Worm (Caenorhabditis elegans) whole organism, L1 larva: ENCODE data around the gene ZK185.4.
A peak's percentile ranks its signal among the peaks of the same experiment; 100 is the strongest.

ENCODE experiments used
- C34B4.2 ChIP-seq: sonication (generic microtip); optimal IDR thresholded peaks from 2 replicates; lab custom pipeline; 2017; ENCODE audit warnings: mild to moderate bottlenecking, missing genetic modification characterization, missing compliant biosample characterization
- F16B12.6 ChIP-seq: fragments of 150-350 bp; optimal IDR thresholded peaks from 2 replicates; lab custom pipeline; 2014; ENCODE audit warnings: missing biosample characterization, missing genetic modification characterization
- alr-1 ChIP-seq: fragments of 200-800 bp; sonication (Bioruptor generic); optimal IDR thresholded peaks from 2 replicates; lab custom pipeline; 2018; ENCODE audit warnings: borderline replicate concordance, mild to moderate bottlenecking, missing genetic modification characterization, missing compliant biosample characterization
- ama-1 ChIP-seq: fragments of 150-350 bp; optimal IDR thresholded peaks from 2 replicates; lab custom pipeline; 2014
- blmp-1 ChIP-seq: fragments of 150-350 bp; optimal IDR thresholded peaks from 2 replicates; lab custom pipeline; 2014; ENCODE audit warnings: missing biosample characterization, missing genetic modification characterization
- ceh-63 ChIP-seq: fragments of 200-800 bp; sonication (Bioruptor generic); optimal IDR thresholded peaks from 2 replicates; lab custom pipeline; 2018; ENCODE audit warnings: mild to moderate bottlenecking, missing genetic modification characterization, missing compliant biosample characterization
- ceh-8 ChIP-seq: fragments of 200-800 bp; sonication (Bioruptor generic); optimal IDR thresholded peaks from 2 replicates; lab custom pipeline; 2018; ENCODE audit warnings: mild to moderate bottlenecking, missing genetic modification characterization, moderate library complexity, missing compliant biosample characterization
- ceh-82 ChIP-seq, 3 experiments: fragments of 150-350 bp in 1 of 3; sonication (generic microtip) in 2 of 3; optimal IDR thresholded peaks; 2 replicates each; lab custom pipeline; 2014 to 2017; ENCODE audit warnings: missing biosample characterization in 3 of 3, missing genetic modification characterization in 3 of 3
- ceh-90 ChIP-seq: sonication (generic microtip); optimal IDR thresholded peaks from 2 replicates; lab custom pipeline; 2016; ENCODE audit warnings: missing genetic modification characterization, missing compliant biosample characterization
- dpl-1 ChIP-seq, 3 experiments: fragments of 150-350 bp in 2 of 3; sonication (generic microtip) in 1 of 3; optimal IDR thresholded peaks; 2 replicates each; lab custom pipeline; 2014 to 2017; ENCODE audit warnings: missing biosample characterization in 3 of 3, missing genetic modification characterization in 3 of 3, missing genetic modification reagents in 3 of 3
- dsc-1 ChIP-seq: sonication (generic microtip); optimal IDR thresholded peaks from 2 replicates; lab custom pipeline; 2016; ENCODE audit warnings: mild to moderate bottlenecking, missing genetic modification characterization, missing compliant biosample characterization
- efl-1 ChIP-seq, 4 experiments: fragments of 150-350 bp; optimal IDR thresholded peaks in 3 of 4; peaks in 1 of 4; 1 replicate in 1 of 4; 2 replicates in 3 of 4; lab custom pipeline; 2014; ENCODE audit warnings: missing biosample characterization in 2 of 4, missing genetic modification characterization in 2 of 4, missing genetic modification reagents in 2 of 4
- egl-13 ChIP-seq: sonication (generic microtip); optimal IDR thresholded peaks from 2 replicates; lab custom pipeline; 2016; ENCODE audit warnings: missing genotype, missing genetic modification reagents, missing genetic modification characterization, missing compliant biosample characterization
- egl-27 ChIP-seq, 2 experiments: fragments of 150-350 bp in 1 of 2; sonication (generic microtip); optimal IDR thresholded peaks; 3 replicates each; lab custom pipeline; 2017 to 2018; ENCODE audit warnings: missing biosample characterization in 2 of 2, missing genetic modification characterization in 2 of 2, missing genetic modification reagents in 2 of 2
- ets-5 ChIP-seq: fragments of 200-800 bp; sonication (Bioruptor generic); IDR thresholded peaks from 2 replicates; pipeline ENCODE4 v1.3.6; 2022; ENCODE audit warnings: missing genetic modification characterization, missing compliant biosample characterization
- fkh-8 ChIP-seq: sonication (generic microtip); optimal IDR thresholded peaks from 2 replicates; lab custom pipeline; 2016; ENCODE audit warnings: mild to moderate bottlenecking, missing genetic modification characterization, missing compliant biosample characterization
- fos-1 ChIP-seq: fragments of 150-350 bp; optimal IDR thresholded peaks from 2 replicates; lab custom pipeline; 2014; ENCODE audit warnings: missing biosample characterization, missing genetic modification characterization
- irx-1 ChIP-seq: sonication (generic microtip); optimal IDR thresholded peaks from 2 replicates; lab custom pipeline; 2016; ENCODE audit warnings: missing genetic modification characterization, missing compliant biosample characterization
- lin-13 ChIP-seq: fragments of 150-350 bp; optimal IDR thresholded peaks from 2 replicates; lab custom pipeline; 2014; ENCODE audit warnings: missing biosample characterization, missing genetic modification reagents, missing genetic modification characterization
- lin-14 ChIP-seq: fragments of 200-800 bp; sonication (Bioruptor generic); optimal IDR thresholded peaks from 2 replicates; lab custom pipeline; 2018; ENCODE audit warnings: mild to moderate bottlenecking, missing genetic modification characterization, moderate library complexity, missing compliant biosample characterization
- lir-3 ChIP-seq: sonication (generic microtip); optimal IDR thresholded peaks from 2 replicates; lab custom pipeline; 2016; ENCODE audit warnings: mild to moderate bottlenecking, missing genetic modification characterization, moderate library complexity, missing compliant biosample characterization; ENCODE audit not compliant: poor library complexity
- lsy-2 ChIP-seq, 2 experiments: fragments of 150-350 bp; optimal IDR thresholded peaks; 2 replicates each; lab custom pipeline; 2014; ENCODE audit warnings: missing biosample characterization in 2 of 2, missing genetic modification characterization in 2 of 2
- mdl-1 ChIP-seq, 2 experiments: fragments of 150-350 bp; optimal IDR thresholded peaks; 2 replicates each; lab custom pipeline; 2014 to 2017; ENCODE audit warnings: missing biosample characterization in 2 of 2, missing genetic modification characterization in 2 of 2, inconsistent platforms in 1 of 2
- nhr-12 ChIP-seq: sonication (generic microtip); optimal IDR thresholded peaks from 2 replicates; lab custom pipeline; 2017; ENCODE audit warnings: missing biosample characterization, missing genetic modification characterization
- nhr-19 ChIP-seq: fragments of 200-800 bp; sonication (Bioruptor generic); conservative IDR thresholded peaks from 2 replicates; pipeline ENCODE4 v1.3.6; 2022; ENCODE audit warnings: missing genetic modification characterization, missing compliant biosample characterization
- nhr-237 ChIP-seq: fragments of 150-350 bp; optimal IDR thresholded peaks from 2 replicates; lab custom pipeline; 2014; ENCODE audit warnings: missing biosample characterization, missing genetic modification characterization
- nhr-28 ChIP-seq: fragments of 150-350 bp; optimal IDR thresholded peaks from 2 replicates; lab custom pipeline; 2014; ENCODE audit warnings: missing biosample characterization, missing genetic modification characterization
- nhr-47 ChIP-seq: sonication (generic microtip); optimal IDR thresholded peaks from 2 replicates; lab custom pipeline; 2016; ENCODE audit warnings: mild to moderate bottlenecking, missing genetic modification characterization, moderate library complexity, missing compliant biosample characterization
- nhr-71 ChIP-seq: sonication (generic microtip); optimal IDR thresholded peaks from 2 replicates; lab custom pipeline; 2016; ENCODE audit warnings: mild to moderate bottlenecking, missing genetic modification characterization, moderate library complexity, missing compliant biosample characterization
- nhr-77 ChIP-seq: fragments of 150-350 bp; optimal IDR thresholded peaks from 2 replicates; lab custom pipeline; 2014; ENCODE audit warnings: missing biosample characterization, missing genetic modification characterization
- nhr-90 ChIP-seq: sonication (generic microtip); optimal IDR thresholded peaks from 2 replicates; lab custom pipeline; 2016; ENCODE audit warnings: mild to moderate bottlenecking, missing genetic modification characterization, missing compliant biosample characterization; ENCODE audit not compliant: poor library complexity
- pqm-1 ChIP-seq: sonication (generic microtip); optimal IDR thresholded peaks from 3 replicates; lab custom pipeline; 2017; ENCODE audit warnings: missing biosample characterization, missing genetic modification characterization
- skn-1 ChIP-seq: fragments of 150-350 bp; optimal IDR thresholded peaks from 2 replicates; lab custom pipeline; 2014; ENCODE audit warnings: missing biosample characterization, missing genetic modification characterization
- snpc-4 ChIP-seq: fragments of 150-350 bp; optimal IDR thresholded peaks from 2 replicates; lab custom pipeline; 2014; ENCODE audit warnings: missing biosample characterization, missing genetic modification characterization
- snu-23 ChIP-seq: sonication (generic microtip); optimal IDR thresholded peaks from 2 replicates; lab custom pipeline; 2016; ENCODE audit warnings: missing genetic modification characterization, missing compliant biosample characterization
- sox-4 ChIP-seq: sonication (generic microtip); optimal IDR thresholded peaks from 2 replicates; lab custom pipeline; 2016; ENCODE audit warnings: missing genetic modification characterization, missing compliant biosample characterization
- sptf-1 ChIP-seq: fragments of 150-350 bp; optimal IDR thresholded peaks from 2 replicates; lab custom pipeline; 2014; ENCODE audit warnings: missing biosample characterization, missing genetic modification characterization
- sup-37 ChIP-seq: fragments of 200-800 bp; sonication (Bioruptor generic); optimal IDR thresholded peaks from 2 replicates; lab custom pipeline; 2018; ENCODE audit warnings: mild to moderate bottlenecking, missing genetic modification characterization, missing compliant biosample characterization
- swsn-7 ChIP-seq: sonication (generic microtip); optimal IDR thresholded peaks from 2 replicates; lab custom pipeline; 2016; ENCODE audit warnings: missing genetic modification characterization, missing compliant biosample characterization
- tbx-2 ChIP-seq: sonication (generic microtip); optimal IDR thresholded peaks from 2 replicates; lab custom pipeline; 2016; ENCODE audit warnings: missing genetic modification characterization, missing compliant biosample characterization
- unc-130 ChIP-seq: fragments of 150-350 bp; optimal IDR thresholded peaks from 2 replicates; lab custom pipeline; 2017; ENCODE audit warnings: missing biosample characterization, missing genetic modification characterization, inconsistent platforms
- unc-98 ChIP-seq: fragments of 200-800 bp; sonication (Bioruptor generic); IDR thresholded peaks from 2 replicates; pipeline ENCODE4 v1.3.6; 2022; ENCODE audit warnings: missing genetic modification characterization, missing compliant biosample characterization
- ztf-11 ChIP-seq, 2 experiments: sonication (generic microtip); optimal IDR thresholded peaks; 2 replicates each; lab custom pipeline; 2016 to 2017; ENCODE audit warnings: missing genetic modification characterization in 2 of 2, missing biosample characterization in 1 of 2, missing compliant biosample characterization in 1 of 2
- ztf-4 ChIP-seq: fragments of 150-350 bp; optimal IDR thresholded peaks from 2 replicates; lab custom pipeline; 2014; ENCODE audit warnings: missing biosample characterization, missing genetic modification characterization

The ZK185.4 gene

DNA sequence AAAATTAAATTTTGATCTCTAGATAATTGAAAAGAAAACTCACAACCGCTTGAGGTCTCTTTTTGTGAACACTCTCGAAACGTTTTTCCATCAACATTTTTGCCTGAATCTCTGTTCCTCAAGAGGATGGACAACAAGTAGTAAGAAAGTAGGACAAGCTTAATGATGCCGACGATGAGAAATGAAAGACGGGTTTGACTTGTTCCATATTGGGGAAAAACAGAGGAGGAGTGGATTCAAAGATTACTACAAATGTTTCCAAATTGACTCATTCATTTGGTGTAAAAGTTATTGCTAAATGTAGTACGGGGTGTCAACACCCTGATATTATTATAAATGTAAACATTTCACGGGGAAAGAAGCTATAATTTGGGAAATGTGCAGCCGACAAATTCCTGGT, at the start of gene ZK185.4:
TSS of gene ZK185.4 (minus strand) at position 101 of the 400 bp plus-strand sequence.
- TF ChIP-seq ceh-63 (GFP tag; lab: Kevin White, UChicago) (no peak), nhr-47 (no peak), egl-27 (tag; optimal IDR thresholded peaks at IDR 0.05; lab: Kevin White, UChicago) (no peak), lsy-2 (tag; optimal IDR thresholded peaks at IDR 0.05; lab: Kevin White, UChicago) (no peak)

DNA sequence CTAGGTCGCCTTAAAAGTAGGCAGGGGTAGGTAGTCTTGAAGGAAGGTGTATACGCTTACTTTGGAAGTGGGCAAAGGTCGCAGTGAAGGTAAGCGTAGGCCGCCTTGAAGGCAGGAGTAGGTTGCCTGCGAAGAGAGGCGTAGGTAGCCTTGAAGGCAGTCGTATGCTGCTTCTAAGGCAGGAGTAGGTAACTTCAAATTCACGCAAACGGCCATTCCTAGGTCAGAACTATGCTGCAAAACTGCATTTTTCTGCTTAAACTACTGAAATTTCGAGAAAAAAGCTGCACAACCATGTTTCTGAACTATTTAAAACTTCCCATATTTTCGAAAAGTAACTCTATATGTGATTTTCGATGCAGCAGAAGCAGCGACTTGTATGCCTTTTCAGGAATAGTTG, 46.5 kb upstream of the ZK185.4 start:
- no peak for TF ChIP-seq efl-1 (optimal IDR thresholded peaks at IDR 0.05; lab: Kevin White, UChicago)
- TF ChIP-seq efl-1 (GFP tag; optimal IDR thresholded peaks at IDR 0.05 in 1 of 2; lab: Kevin White, UChicago): peak in 1 of 2 experiments; percentile 28
- no peak for TF ChIP-seq nhr-77 (tag; lab: Kevin White, UChicago)

DNA sequence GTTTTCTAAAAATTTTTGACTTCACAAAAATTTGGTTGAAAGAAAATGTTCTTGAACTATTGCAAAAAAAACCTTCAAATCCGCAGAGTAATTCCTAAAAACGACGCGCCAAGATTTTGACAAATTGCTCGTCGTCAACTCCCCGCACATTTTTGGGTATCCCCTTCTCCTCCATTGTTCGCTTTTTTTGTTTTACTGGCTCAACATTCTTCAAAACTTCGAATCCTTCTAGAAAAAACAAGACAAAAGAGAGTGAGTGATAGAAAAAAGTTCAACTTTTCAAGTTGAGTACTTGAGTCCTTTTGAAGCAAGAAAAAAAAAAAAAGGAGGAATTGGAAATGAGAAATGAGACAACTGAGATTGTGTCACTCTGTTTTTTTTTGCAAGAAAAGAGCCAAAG, 43.9 kb upstream of the ZK185.4 start:
- no peak for TF ChIP-seq ztf-4 (tag; lab: Kevin White, UChicago)
- no peak for TF ChIP-seq dpl-1 (GFP tag; optimal IDR thresholded peaks at IDR 0.05; lab: Kevin White, UChicago)

DNA sequence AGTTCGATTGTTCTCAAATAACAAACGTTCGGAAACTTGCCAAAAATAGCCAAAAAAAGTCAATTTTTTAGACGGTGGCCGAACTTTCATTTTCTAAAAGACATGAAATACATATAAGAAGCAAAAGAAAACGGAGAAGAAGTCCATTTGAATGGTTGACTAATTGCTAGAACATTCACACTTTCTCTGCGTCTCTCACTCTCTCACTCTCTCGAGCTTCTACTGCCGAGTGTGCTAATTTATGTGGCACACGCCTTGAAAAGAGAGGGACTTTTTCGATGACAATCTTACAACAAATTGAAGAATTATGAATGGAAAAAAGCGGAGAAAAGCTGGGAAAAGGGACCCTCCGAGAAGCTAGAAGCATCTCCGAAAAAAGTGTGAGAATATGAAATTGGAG, 41.1 kb upstream of the ZK185.4 start:
- TF ChIP-seq nhr-237 (no peak), lin-13 (no peak), ceh-8 (GFP tag; lab: Kevin White, UChicago) (peak; percentile 9), ztf-11 (tag; optimal IDR thresholded peaks at IDR 0.05; lab: Kevin White, UChicago) (no peak), ceh-82 (tag; optimal IDR thresholded peaks at IDR 0.05; lab: Kevin White, UChicago) (peak in 1 of 3 experiments; percentile 26), lin-14 (GFP tag; lab: Kevin White, UChicago) (peak; percentile 52), snpc-4 (tag; lab: Kevin White, UChicago) (no peak), nhr-47 (peak; percentile 6), efl-1 (optimal IDR thresholded peaks at IDR 0.05; lab: Kevin White, UChicago) (no peak), efl-1 (GFP tag; optimal IDR thresholded peaks at IDR 0.05 in 1 of 2; lab: Kevin White, UChicago) (no peak), C34B4.2 (no peak), nhr-90 (no peak), nhr-12 (tag; lab: Kevin White, UChicago) (no peak), alr-1 (no peak)

DNA sequence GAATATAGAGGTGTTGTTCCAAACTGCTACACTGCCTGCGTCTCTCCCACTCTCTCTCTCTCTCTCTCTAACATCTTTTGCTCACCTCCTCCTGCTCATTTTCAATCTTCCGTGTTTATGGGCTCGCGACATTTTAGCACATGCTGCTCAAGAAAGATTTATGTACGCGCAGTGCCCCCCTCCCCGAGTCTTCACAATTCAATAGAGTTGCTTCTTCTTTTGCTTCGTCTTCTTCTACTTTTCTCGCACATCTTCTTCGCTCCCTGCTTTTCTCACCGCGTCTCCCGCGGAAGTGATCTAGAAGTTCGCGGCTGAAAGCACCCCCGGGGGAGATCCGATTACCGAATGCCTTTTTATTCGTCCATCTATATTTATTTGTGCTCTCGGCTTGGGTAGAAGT, 37.7 kb upstream of the ZK185.4 start:
- TF ChIP-seq unc-130 (tag; lab: Kevin White, UChicago): no peak
- TF ChIP-seq F16B12.6: no peak
- no peak for TF ChIP-seq blmp-1 (tag; lab: Kevin White, UChicago)
- TF ChIP-seq unc-98 (GFP tag; lab: Robert Waterston, UW): no peak
- no peak for TF ChIP-seq egl-13 (tag; lab: Kevin White, UChicago)
- TF ChIP-seq efl-1 (optimal IDR thresholded peaks at IDR 0.05; lab: Kevin White, UChicago): no peak
- peak in 1 of 2 experiments; percentile 2 for TF ChIP-seq efl-1 (GFP tag; optimal IDR thresholded peaks at IDR 0.05 in 1 of 2; lab: Kevin White, UChicago)
- peak; percentile 64 for TF ChIP-seq fkh-8 (tag; lab: Kevin White, UChicago)
- no peak for TF ChIP-seq mdl-1 (tag; optimal IDR thresholded peaks at IDR 0.05; lab: Kevin White, UChicago)
- peak; percentile 9 for TF ChIP-seq lin-13
- no peak for TF ChIP-seq nhr-12 (tag; lab: Kevin White, UChicago)
- TF ChIP-seq pqm-1 (tag; lab: Kevin White, UChicago): no peak
- TF ChIP-seq nhr-19 (GFP tag; lab: Robert Waterston, UW): no peak
- no peak for TF ChIP-seq dpl-1 (GFP tag; optimal IDR thresholded peaks at IDR 0.05; lab: Kevin White, UChicago)
- TF ChIP-seq snu-23 (GFP tag; lab: Kevin White, UChicago): no peak
- TF ChIP-seq nhr-71 (tag; lab: Kevin White, UChicago): peak; percentile 24
- no peak for TF ChIP-seq ceh-8 (GFP tag; lab: Kevin White, UChicago)
- TF ChIP-seq ama-1: no peak
- TF ChIP-seq ceh-90 (tag; lab: Kevin White, UChicago): no peak
- TF ChIP-seq lsy-2 (tag; optimal IDR thresholded peaks at IDR 0.05; lab: Kevin White, UChicago): no peak
- TF ChIP-seq dsc-1: no peak
- no peak for TF ChIP-seq tbx-2 (tag; lab: Kevin White, UChicago)
- TF ChIP-seq swsn-7: no peak
- peak; percentile 79 for TF ChIP-seq lin-14 (GFP tag; lab: Kevin White, UChicago)
- TF ChIP-seq ets-5 (GFP tag; lab: Robert Waterston, UW): no peak
- TF ChIP-seq irx-1 (tag; lab: Kevin White, UChicago): peak; percentile 9
- TF ChIP-seq sptf-1 (tag; lab: Kevin White, UChicago): no peak
- no peak for TF ChIP-seq lir-3 (tag; lab: Kevin White, UChicago)
- no peak for TF ChIP-seq skn-1 (tag; lab: Kevin White, UChicago)
- no peak for TF ChIP-seq ztf-11 (tag; optimal IDR thresholded peaks at IDR 0.05; lab: Kevin White, UChicago)
- no peak for TF ChIP-seq sup-37 (GFP tag; lab: Kevin White, UChicago)
- TF ChIP-seq sox-4 (tag; lab: Kevin White, UChicago): no peak
- TF ChIP-seq nhr-28 (tag; lab: Kevin White, UChicago): no peak
- no peak for TF ChIP-seq fos-1 (tag; lab: Kevin White, UChicago)
